Fruit fly (Drosophila melanogaster): ENCODE data around the gene CG13405.

CG13405 gene

dm6 chr3L:49732-50131 is 25.4 kb downstream of the CG13405 start:
- no peak for TF ChIP-seq fd96Ca (GFP tag; IDR thresholded peaks at IDR 0.05)
- no peak for TF ChIP-seq CG34367 (tag; optimal IDR thresholded peaks at IDR 0.05)
- no peak for TF ChIP-seq CG32121 (GFP tag; IDR thresholded peaks at IDR 0.05)
- no peak for TF ChIP-seq Pif1B (GFP tag; optimal IDR thresholded peaks at IDR 0.05)
- TF ChIP-seq CG9948 (tag; optimal IDR thresholded peaks at IDR 0.05), result no peak
- no peak for TF ChIP-seq EcR (GFP tag; optimal IDR thresholded peaks at IDR 0.05)

- TF ChIP-seq CG4496 (GFP tag; IDR thresholded peaks at IDR 0.05) (no peak), Pif1B (GFP tag; optimal IDR thresholded peaks at IDR 0.05) (no peak), CG13204 (GFP tag; optimal IDR thresholded peaks at IDR 0.05) (no peak), CG14655 (GFP tag; optimal IDR thresholded peaks at IDR 0.05) (no peak), Ets98B (GFP tag; IDR thresholded peaks at IDR 0.05) (no peak), Snoo (tag; optimal IDR thresholded peaks at IDR 0.05) (no peak), CG34367 (tag; optimal IDR thresholded peaks at IDR 0.05) (no peak), CG9948 (tag; optimal IDR thresholded peaks at IDR 0.05) (no peak), fd96Ca (GFP tag; IDR thresholded peaks at IDR 0.05) (no peak), D1 (tag; optimal IDR thresholded peaks at IDR 0.05) (no peak), rn (GFP tag; IDR thresholded peaks at IDR 0.05) (no peak), Pif1A (GFP tag; optimal IDR thresholded peaks at IDR 0.05) (no peak), gl (tag; optimal IDR thresholded peaks at IDR 0.05) (no peak), EcR (GFP tag; optimal IDR thresholded peaks at IDR 0.05) (no peak), CG12605 (GFP tag; IDR thresholded peaks at IDR 0.05) (no peak), CG15710 (tag; optimal IDR thresholded peaks at IDR 0.05) (no peak), CG32121 (GFP tag; IDR thresholded peaks at IDR 0.05) (no peak), CG17806 (tag; optimal IDR thresholded peaks at IDR 0.05) (no peak), CG10348 (GFP tag; IDR thresholded peaks at IDR 0.05) (no peak), CG8159 (tag; optimal IDR thresholded peaks at IDR 0.05) (no peak)
Measured at dm6 chr3L:47635-48177, 27.4 kb downstream of the CG13405 start.

dm6 chr3L:41386-42046 is 33.6 kb downstream of the CG13405 start:
- TF ChIP-seq CG10348 (GFP tag; IDR thresholded peaks at IDR 0.05) (no peak), EcR (GFP tag; optimal IDR thresholded peaks at IDR 0.05) (no peak), CG17806 (tag; optimal IDR thresholded peaks at IDR 0.05) (no peak), Pif1A (GFP tag; optimal IDR thresholded peaks at IDR 0.05) (peak; percentile 38), Snoo (tag; optimal IDR thresholded peaks at IDR 0.05) (peak; percentile 28), CG32121 (GFP tag; IDR thresholded peaks at IDR 0.05) (no peak), rn (GFP tag; IDR thresholded peaks at IDR 0.05) (no peak), CG13204 (GFP tag; optimal IDR thresholded peaks at IDR 0.05) (no peak), gl (tag; optimal IDR thresholded peaks at IDR 0.05) (peak; percentile 70)

DNA sequence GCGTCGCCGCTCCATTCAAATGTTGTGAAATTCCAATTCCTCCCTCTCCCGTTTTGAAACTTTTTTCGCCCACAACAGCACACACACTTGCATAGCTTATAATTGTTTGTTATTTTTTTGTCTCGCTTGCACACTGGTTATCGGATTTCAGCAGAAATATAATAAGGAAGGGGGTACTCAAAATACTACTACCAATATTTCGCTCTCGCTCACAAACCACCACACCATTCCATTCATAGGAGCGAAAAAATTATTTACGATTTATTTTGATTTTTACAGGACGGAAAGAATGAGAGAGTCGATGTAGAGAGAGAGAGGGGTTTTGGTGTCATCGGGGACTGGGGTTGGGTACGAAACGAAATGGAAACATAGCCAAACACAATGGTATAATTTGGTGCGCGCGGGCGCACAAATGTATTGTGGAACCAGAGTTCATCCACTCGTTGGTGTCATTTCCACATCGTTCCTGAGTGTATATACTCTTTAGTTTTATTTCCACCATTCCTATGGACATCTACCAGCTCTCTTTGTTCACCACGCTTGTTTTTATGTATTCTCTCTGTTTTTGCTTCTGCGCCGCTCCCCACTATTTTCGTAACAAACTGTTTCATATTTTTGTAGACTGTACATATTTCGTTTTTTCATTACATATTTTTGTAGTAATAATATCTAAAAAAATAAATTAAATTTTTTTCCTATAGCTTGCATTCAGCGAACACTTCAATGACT is 34.8 kb downstream of the CG13405 start:
- no peak for TF ChIP-seq Ets98B (GFP tag; IDR thresholded peaks at IDR 0.05)
- TF ChIP-seq Pif1A (GFP tag; optimal IDR thresholded peaks at IDR 0.05), result peak; percentile 12

- TF ChIP-seq CG8301 (tag; optimal IDR thresholded peaks at IDR 0.05), result no peak
- TF ChIP-seq Pif1B (GFP tag; optimal IDR thresholded peaks at IDR 0.05), result no peak
- TF ChIP-seq CG4496 (GFP tag; IDR thresholded peaks at IDR 0.05), result no peak
- TF ChIP-seq CG17806 (tag; optimal IDR thresholded peaks at IDR 0.05), result no peak
- TF ChIP-seq CG9948 (tag; optimal IDR thresholded peaks at IDR 0.05), result no peak
Measured at dm6 chr3L:37965-38364, 37.2 kb downstream of the CG13405 start.

- TF ChIP-seq Ets98B (GFP tag; IDR thresholded peaks at IDR 0.05) (no peak), Snoo (tag; optimal IDR thresholded peaks at IDR 0.05) (peak; percentile 36), CG10348 (GFP tag; IDR thresholded peaks at IDR 0.05) (no peak)
Measured at dm6 chr3L:34650-35049, 40.5 kb downstream of the CG13405 start.

DNA sequence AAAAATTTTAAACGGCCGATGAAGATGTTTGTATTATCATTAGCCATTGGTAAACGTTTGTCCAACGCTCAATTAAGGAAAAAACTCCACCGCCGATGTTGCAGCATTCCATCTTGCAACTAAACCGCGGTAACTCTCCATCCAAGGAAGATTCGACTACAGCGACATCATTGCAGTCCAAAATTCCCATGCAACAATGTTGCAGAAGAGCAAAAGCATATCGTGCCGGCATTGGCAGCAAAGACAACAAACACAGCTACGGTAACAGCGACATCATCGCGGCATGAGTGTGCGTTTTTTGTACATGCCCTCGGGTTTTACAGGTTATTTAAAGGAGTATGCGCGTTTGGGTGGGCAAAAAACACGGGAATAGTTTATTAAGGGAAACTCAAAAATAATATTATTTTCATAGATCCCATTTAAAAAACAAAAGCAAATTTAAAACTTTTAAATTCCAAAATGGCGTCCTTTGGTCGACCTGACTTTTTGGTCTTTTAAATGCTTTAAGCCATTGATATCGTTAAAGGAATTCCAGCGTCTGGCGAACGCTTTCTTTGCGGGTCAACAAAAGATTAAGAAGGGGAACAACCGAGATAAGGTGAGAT is 45.4 kb downstream of the CG13405 start:
- no peak for TF ChIP-seq CG12605 (GFP tag; IDR thresholded peaks at IDR 0.05)
- TF ChIP-seq CG8159 (tag; optimal IDR thresholded peaks at IDR 0.05), result no peak
- TF ChIP-seq CG34367 (tag; optimal IDR thresholded peaks at IDR 0.05), result no peak
- no peak for TF ChIP-seq CG17806 (tag; optimal IDR thresholded peaks at IDR 0.05)
- no peak for TF ChIP-seq CG8301 (tag; optimal IDR thresholded peaks at IDR 0.05)
- no peak for TF ChIP-seq CG32121 (GFP tag; IDR thresholded peaks at IDR 0.05)
